Worm (Caenorhabditis elegans): Measurements from ENCODE around the gene rabs-5.

DNA sequence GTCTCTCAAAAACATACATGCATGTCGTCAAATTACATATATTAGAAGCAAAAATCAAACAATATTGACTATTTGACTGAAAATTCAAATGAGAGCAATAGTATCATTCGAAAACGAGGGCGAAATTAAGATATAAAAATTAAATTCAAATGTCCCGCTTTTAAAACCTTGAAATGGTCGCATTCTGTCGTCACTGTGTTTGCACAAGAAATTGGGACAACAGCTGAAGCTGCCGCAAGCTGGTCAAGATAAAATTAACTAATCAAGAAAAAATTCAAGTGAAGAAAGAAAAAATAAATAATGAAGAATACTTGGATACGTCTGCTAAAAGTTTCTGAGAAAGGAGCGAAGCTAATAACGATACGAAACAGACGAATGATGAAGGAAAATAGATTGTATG, 5.2 kb upstream of the rabs-5 start:
- no peak for TF ChIP-seq klf-2 (GFP tag; conservative IDR thresholded peaks at IDR 0.05)
- TF ChIP-seq tab-1 (GFP tag; IDR thresholded peaks at IDR 0.05) = no peak

All from whole organism, midembryonic.